Worm (Caenorhabditis elegans) whole organism, midembryonic: ENCODE results near the gene F59B2.8.

Experiments
- T22C8.4 ChIP-seq: fragments of 200-800 bp; sonication (Bioruptor generic); IDR thresholded peaks from 2 replicates; pipeline ENCODE4 v1.3.6; 2022; ENCODE audit warnings: missing genetic modification characterization, missing compliant biosample characterization
- cog-1 ChIP-seq: sonication (generic microtip); optimal IDR thresholded peaks from 2 replicates; lab custom pipeline; 2016; ENCODE audit warnings: missing genetic modification characterization, missing compliant biosample characterization
- flt-1 ChIP-seq: fragments of 200-800 bp; sonication (Bioruptor generic); IDR thresholded peaks from 2 replicates; pipeline ENCODE4 v1.3.6; 2022; ENCODE audit warnings: missing genetic modification characterization, missing compliant biosample characterization
- klf-2 ChIP-seq: fragments of 200-800 bp; sonication (Bioruptor generic); conservative IDR thresholded peaks from 2 replicates; pipeline ENCODE4 v1.3.6; 2022; ENCODE audit warnings: missing genetic modification reagents, missing genetic modification characterization, missing compliant biosample characterization
- med-1 ChIP-seq: sonication (generic microtip); optimal IDR thresholded peaks from 2 replicates; lab custom pipeline; 2017; ENCODE audit warnings: missing genetic modification characterization, mild to moderate bottlenecking, missing compliant biosample characterization, antibody characterized with exemption, missing genetic modification reagents; ENCODE audit not compliant: insufficient read depth
- ref-1 ChIP-seq: fragments of 200-800 bp; sonication (Bioruptor generic); conservative IDR thresholded peaks from 2 replicates; pipeline ENCODE4 v1.3.6; 2022; ENCODE audit warnings: missing genetic modification reagents, missing genetic modification characterization, missing compliant biosample characterization
- tab-1 ChIP-seq: fragments of 200-800 bp; sonication (Bioruptor generic); IDR thresholded peaks from 2 replicates; pipeline ENCODE4 v1.3.6; 2022; ENCODE audit warnings: missing genetic modification characterization, missing compliant biosample characterization
- ztf-23 ChIP-seq: fragments of 200-800 bp; sonication (Bioruptor generic); IDR thresholded peaks from 2 replicates; pipeline ENCODE4 v1.3.6; 2022; ENCODE audit warnings: missing genetic modification reagents, missing genetic modification characterization, missing compliant biosample characterization
- ztf-29 ChIP-seq: fragments of 200-800 bp; sonication (Bioruptor generic); IDR thresholded peaks from 2 replicates; pipeline ENCODE4 v1.3.6; 2022; ENCODE audit warnings: missing genetic modification reagents, missing genetic modification characterization, missing compliant biosample characterization

Gene F59B2.8

DNA sequence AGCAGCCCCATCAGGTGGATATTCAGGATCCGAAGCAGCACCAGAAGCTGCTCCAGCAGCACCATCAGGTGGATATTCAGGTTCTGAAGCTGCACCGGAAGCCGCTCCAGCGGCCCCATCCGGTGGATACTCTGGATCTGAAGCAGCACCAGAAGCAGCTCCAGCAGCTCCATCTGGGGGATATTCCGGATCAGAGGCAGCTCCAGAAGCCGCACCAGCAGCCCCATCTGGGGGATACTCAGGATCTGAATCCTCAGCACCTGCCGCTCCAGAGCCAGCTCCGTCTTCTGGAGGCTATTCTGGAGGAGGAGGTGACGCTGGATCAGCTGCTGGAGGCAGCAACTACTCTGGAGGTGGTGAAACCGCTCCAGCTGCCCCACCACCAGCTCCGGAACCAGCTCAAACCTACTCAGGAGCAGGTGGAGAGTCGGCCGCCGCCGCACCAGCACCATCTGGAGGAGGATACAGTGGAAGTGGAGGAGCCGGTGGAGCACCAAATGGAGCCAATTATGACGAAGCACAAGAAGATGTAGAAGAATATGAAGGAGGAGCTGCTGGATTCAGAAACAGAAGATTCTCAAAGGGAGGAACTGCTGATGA lies 45.2 kb downstream of the F59B2.8 start:
- TF ChIP-seq ztf-23 (GFP tag; lab: Robert Waterston, UW), result 0 out of 2 replicates have a peak, but pooled peaks have one; percentile 55
- TF ChIP-seq flt-1 (GFP tag; lab: Robert Waterston, UW), result no peak

DNA sequence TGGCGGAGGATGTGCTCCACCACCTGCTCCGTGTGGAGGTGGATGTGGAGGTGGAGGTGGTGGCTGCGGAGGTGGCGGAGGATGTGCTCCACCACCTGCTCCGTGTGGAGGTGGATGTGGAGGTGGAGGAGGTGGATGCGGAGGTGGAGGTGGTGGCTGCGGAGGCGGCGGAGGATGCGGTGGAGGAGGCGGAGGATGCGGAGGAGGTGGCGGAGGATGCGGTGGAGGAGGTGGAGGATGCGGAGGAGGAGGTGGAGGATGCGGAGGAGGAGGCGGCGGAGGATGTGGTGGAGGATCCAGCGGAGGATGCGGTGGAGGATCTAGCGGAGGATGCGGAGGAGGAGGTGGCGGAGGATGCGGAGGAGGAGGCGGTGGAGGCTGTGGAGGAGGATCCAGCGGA lies 47.5 kb downstream of the F59B2.8 start:
- TF ChIP-seq med-1 (GFP tag; lab: Kevin White, UChicago), result no peak
- TF ChIP-seq ref-1 (GFP tag; lab: Robert Waterston, UW), result no peak
- no peak for TF ChIP-seq tab-1 (GFP tag; lab: Robert Waterston, UW)
- TF ChIP-seq klf-2, result no peak
- TF ChIP-seq T22C8.4 (GFP tag; lab: Robert Waterston, UW), result no peak

DNA sequence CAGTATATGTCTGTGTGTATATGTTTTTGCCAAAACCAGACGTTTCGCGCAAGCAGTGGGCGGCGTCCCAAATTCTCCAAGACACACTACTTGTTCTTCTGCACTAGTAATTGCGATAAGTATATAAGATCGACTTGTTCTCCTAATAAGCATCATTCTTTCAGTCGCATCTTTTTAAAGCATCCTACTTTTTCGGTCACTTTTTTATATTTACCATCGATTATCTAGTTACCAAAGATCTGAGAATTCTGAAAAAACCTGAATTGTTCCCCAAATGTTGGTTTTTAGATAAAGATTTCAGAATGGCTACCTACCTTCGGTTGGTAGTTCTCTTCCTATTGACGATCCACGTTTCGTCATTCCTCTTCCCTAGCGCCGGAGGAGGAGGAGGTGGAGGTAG lies 48.0 kb downstream of the F59B2.8 start, which contains the start of gene grl-25:
TSS of gene grl-25 (plus strand) at position 301 of the 400 bp plus-strand sequence.
- TF ChIP-seq tab-1 (GFP tag; lab: Robert Waterston, UW), result no peak
- TF ChIP-seq T22C8.4 (GFP tag; lab: Robert Waterston, UW), result no peak
- TF ChIP-seq ref-1 (GFP tag; lab: Robert Waterston, UW), result no peak
- no peak for TF ChIP-seq med-1 (GFP tag; lab: Kevin White, UChicago)
- no peak for TF ChIP-seq cog-1 (tag; lab: Kevin White, UChicago)
- TF ChIP-seq ztf-23 (GFP tag; lab: Robert Waterston, UW), result no peak
- TF ChIP-seq ztf-29 (GFP tag; lab: Robert Waterston, UW), result no peak
- TF ChIP-seq klf-2, result no peak
- TF ChIP-seq flt-1 (GFP tag; lab: Robert Waterston, UW), result no peak

- TF ChIP-seq med-1 (GFP tag; lab: Kevin White, UChicago) (no peak), flt-1 (GFP tag; lab: Robert Waterston, UW) (no peak), cog-1 (tag; lab: Kevin White, UChicago) (no peak), ztf-29 (GFP tag; lab: Robert Waterston, UW) (no peak), ref-1 (GFP tag; lab: Robert Waterston, UW) (no peak), T22C8.4 (GFP tag; lab: Robert Waterston, UW) (no peak), klf-2 (no peak), tab-1 (GFP tag; lab: Robert Waterston, UW) (no peak), ztf-23 (GFP tag; lab: Robert Waterston, UW) (no peak)
Measured at ce11 chrIII:8960664-8961063, 49.3 kb downstream of the F59B2.8 start, which contains the start of gene ZK643.6. ZK643.6 (minus strand) TSS chrIII:8960764.
